Worm (Caenorhabditis elegans) whole organism, L3 larva: Measurements from ENCODE around the gene sma-5.
A peak's percentile ranks its signal among the peaks of the same experiment; 100 is the strongest.

Experiments used
- aly-2 ChIP-seq: fragments of 150-350 bp; optimal IDR thresholded peaks from 2 replicates; lab custom pipeline; 2014; ENCODE audit warnings: missing biosample characterization, missing genetic modification characterization
- ama-1 ChIP-seq: fragments of 150-350 bp; optimal IDR thresholded peaks from 2 replicates; lab custom pipeline; 2018
- elt-2 ChIP-seq: sonication (generic microtip); optimal IDR thresholded peaks from 2 replicates; lab custom pipeline; 2016; ENCODE audit warnings: missing genetic modification reagents, mild to moderate bottlenecking, missing genetic modification characterization, missing compliant biosample characterization
- hmg-11 ChIP-seq: sonication (generic microtip); optimal IDR thresholded peaks from 2 replicates; lab custom pipeline; 2016; ENCODE audit warnings: missing genetic modification characterization, missing compliant biosample characterization
- nfya-1 ChIP-seq: sonication (generic microtip); optimal IDR thresholded peaks from 2 replicates; lab custom pipeline; 2017; ENCODE audit warnings: missing genetic modification characterization, mild to moderate bottlenecking, missing compliant biosample characterization, antibody characterized with exemption, moderate library complexity; ENCODE audit not compliant: insufficient read depth
- nhr-67 ChIP-seq: fragments of 150-350 bp; optimal IDR thresholded peaks from 2 replicates; lab custom pipeline; 2014; ENCODE audit warnings: missing biosample characterization, missing genetic modification characterization
- pha-4 ChIP-seq: fragments of 150-350 bp; optimal IDR thresholded peaks from 2 replicates; lab custom pipeline; 2014; ENCODE audit warnings: missing biosample characterization, missing genetic modification reagents, missing genetic modification characterization

sma-5 gene

ce11 chrX:11948184-11948894, 57.0 kb downstream of the sma-5 start, which contains the start of gene lsd-1:
Gene lsd-1 (plus strand): TSS chrX:11948844.
- peak; percentile 50 for TF ChIP-seq pha-4
- TF ChIP-seq nfya-1 (tag; lab: Kevin White, UChicago) = no peak
- TF ChIP-seq aly-2 (tag; lab: Kevin White, UChicago) = no peak
- TF ChIP-seq hmg-11 = peak; percentile 64
- no peak for TF ChIP-seq nhr-67 (tag; lab: Kevin White, UChicago)
- TF ChIP-seq ama-1 = no peak
- peak; percentile 6 for TF ChIP-seq elt-2
